Worm (Caenorhabditis elegans) whole organism, young adult: ENCODE data around the gene bec-1.

Source experiments
- B0336.3 ChIP-seq: fragments of 200-800 bp; sonication (Bioruptor generic); IDR thresholded peaks from 2 replicates; pipeline ENCODE4 v1.3.6; 2022; ENCODE audit warnings: missing genetic modification characterization, missing compliant biosample characterization
- F22D6.2 ChIP-seq: sonication (generic microtip); optimal IDR thresholded peaks from 2 replicates; lab custom pipeline; 2016; ENCODE audit warnings: mild to moderate bottlenecking, missing genetic modification characterization, missing compliant biosample characterization
- F23B12.7 ChIP-seq: sonication (generic microtip); optimal IDR thresholded peaks from 2 replicates; lab custom pipeline; 2017; ENCODE audit warnings: missing genetic modification characterization, mild to moderate bottlenecking, missing compliant biosample characterization, antibody characterized with exemption, moderate library complexity; ENCODE audit not compliant: insufficient read depth
- F33H1.4 ChIP-seq: fragments of 200-800 bp; sonication (Bioruptor generic); IDR thresholded peaks from 2 replicates; pipeline ENCODE4 v1.3.6; 2022; ENCODE audit warnings: missing genetic modification reagents, missing genetic modification characterization, missing compliant biosample characterization
- F39B2.1 ChIP-seq: fragments of 200-800 bp; sonication (Bioruptor generic); IDR thresholded peaks from 2 replicates; pipeline ENCODE4 v1.3.6; 2022; ENCODE audit warnings: missing genetic modification reagents, missing genetic modification characterization, missing compliant biosample characterization
- F55B11.4 ChIP-seq: sonication (generic microtip); optimal IDR thresholded peaks from 2 replicates; lab custom pipeline; 2016; ENCODE audit warnings: missing compliant biosample characterization, missing genetic modification characterization, borderline replicate concordance; ENCODE audit not compliant: insufficient read depth
- F57C9.4 ChIP-seq: sonication (generic microtip); optimal IDR thresholded peaks from 2 replicates; lab custom pipeline; 2017; ENCODE audit warnings: mild to moderate bottlenecking, missing genetic modification characterization, missing compliant biosample characterization
- K11D2.4 ChIP-seq: fragments of 200-800 bp; sonication (Bioruptor generic); IDR thresholded peaks from 2 replicates; pipeline ENCODE4 v1.3.6; 2022; ENCODE audit warnings: missing genetic modification reagents, missing genetic modification characterization, missing compliant biosample characterization
- T26A5.8 ChIP-seq: sonication (generic microtip); optimal IDR thresholded peaks from 2 replicates; lab custom pipeline; 2016; ENCODE audit warnings: missing genetic modification characterization, missing compliant biosample characterization
- Y53F4B.3 ChIP-seq: fragments of 200-800 bp; sonication (Bioruptor generic); IDR thresholded peaks from 2 replicates; pipeline ENCODE4 v1.3.6; 2022; ENCODE audit warnings: missing genetic modification reagents, missing genetic modification characterization, missing compliant biosample characterization
- Y67H2A.10 ChIP-seq: fragments of 200-800 bp; sonication (Bioruptor generic); conservative IDR thresholded peaks from 2 replicates; pipeline ENCODE4 v1.3.6; 2022; ENCODE audit warnings: missing genetic modification reagents, missing genetic modification characterization, missing compliant biosample characterization
- Y79H2A.3 ChIP-seq: fragments of 200-800 bp; sonication (Bioruptor generic); conservative IDR thresholded peaks from 2 replicates; pipeline ENCODE4 v1.3.6; 2022; ENCODE audit warnings: missing genetic modification reagents, missing genetic modification characterization, missing compliant biosample characterization
- atf-7 ChIP-seq: sonication (generic microtip); optimal IDR thresholded peaks from 2 replicates; lab custom pipeline; 2017; ENCODE audit warnings: mild to moderate bottlenecking, missing genetic modification characterization, missing compliant biosample characterization
- bed-2 ChIP-seq: fragments of 200-800 bp; sonication (Bioruptor generic); IDR thresholded peaks from 2 replicates; pipeline ENCODE4 v1.3.6; 2022; ENCODE audit warnings: missing genetic modification reagents, missing genetic modification characterization, missing compliant biosample characterization
- ceh-100 ChIP-seq: fragments of 200-800 bp; sonication (Bioruptor generic); IDR thresholded peaks from 2 replicates; pipeline ENCODE4 v1.3.6; 2022; ENCODE audit warnings: missing genetic modification reagents, missing genetic modification characterization, missing compliant biosample characterization
- ceh-40 ChIP-seq: fragments of 200-800 bp; sonication (Bioruptor generic); IDR thresholded peaks from 2 replicates; pipeline ENCODE4 v1.3.6; 2022; ENCODE audit warnings: missing genetic modification characterization, missing compliant biosample characterization
- ceh-79 ChIP-seq: sonication (generic microtip); optimal IDR thresholded peaks from 2 replicates; lab custom pipeline; 2017; ENCODE audit warnings: mild to moderate bottlenecking, missing genetic modification characterization, missing compliant biosample characterization
- chd-7 ChIP-seq: sonication (generic microtip); optimal IDR thresholded peaks from 2 replicates; lab custom pipeline; 2016; ENCODE audit warnings: mild to moderate bottlenecking, missing genetic modification characterization, moderate library complexity, missing compliant biosample characterization
- die-1 ChIP-seq: sonication (generic microtip); optimal IDR thresholded peaks from 2 replicates; lab custom pipeline; 2016; ENCODE audit warnings: missing genotype, mild to moderate bottlenecking, missing genetic modification characterization, missing compliant biosample characterization
- dpl-1 ChIP-seq: fragments of 150-350 bp; optimal IDR thresholded peaks from 2 replicates; lab custom pipeline; 2014; ENCODE audit warnings: missing biosample characterization, missing genetic modification reagents, missing genetic modification characterization
- efl-1 ChIP-seq: fragments of 150-350 bp; optimal IDR thresholded peaks from 2 replicates; lab custom pipeline; 2014; ENCODE audit warnings: missing biosample characterization, missing genetic modification reagents, missing genetic modification characterization
- egl-44 ChIP-seq: fragments of 200-800 bp; sonication (Bioruptor generic); IDR thresholded peaks from 2 replicates; pipeline ENCODE4 v1.3.6; 2022; ENCODE audit warnings: missing genetic modification reagents, missing genetic modification characterization, missing compliant biosample characterization
- ekl-4 ChIP-seq: fragments of 200-800 bp; sonication (Bioruptor generic); IDR thresholded peaks from 2 replicates; pipeline ENCODE4 v1.3.6; 2022; ENCODE audit warnings: missing genetic modification reagents, missing genetic modification characterization, missing compliant biosample characterization
- ets-4 ChIP-seq: fragments of 200-800 bp; sonication (Bioruptor generic); optimal IDR thresholded peaks from 2 replicates; lab custom pipeline; 2018; ENCODE audit warnings: mild to moderate bottlenecking, missing genetic modification characterization, missing compliant biosample characterization
- fkh-3 ChIP-seq: sonication (generic microtip); optimal IDR thresholded peaks from 2 replicates; lab custom pipeline; 2016; ENCODE audit warnings: mild to moderate bottlenecking, missing genetic modification characterization, missing compliant biosample characterization
- him-1 ChIP-seq: sonication (generic microtip); optimal IDR thresholded peaks from 2 replicates; lab custom pipeline; 2016; ENCODE audit warnings: missing genotype, missing genetic modification reagents, missing genetic modification characterization, missing compliant biosample characterization
- hlh-12 ChIP-seq: sonication (generic microtip); optimal IDR thresholded peaks from 2 replicates; lab custom pipeline; 2016; ENCODE audit warnings: missing genetic modification characterization, missing compliant biosample characterization
- hmg-1.2 ChIP-seq: fragments of 200-800 bp; sonication (Bioruptor generic); IDR thresholded peaks from 2 replicates; pipeline ENCODE4 v1.3.6; 2022; ENCODE audit warnings: missing genetic modification reagents, missing genetic modification characterization, missing compliant biosample characterization
- hmg-20 ChIP-seq: fragments of 200-800 bp; sonication (Bioruptor generic); IDR thresholded peaks from 2 replicates; pipeline ENCODE4 v1.3.6; 2022; ENCODE audit warnings: missing genetic modification reagents, missing genetic modification characterization, missing compliant biosample characterization
- lin-40 ChIP-seq: sonication (generic microtip); optimal IDR thresholded peaks from 2 replicates; lab custom pipeline; 2016; ENCODE audit warnings: missing genetic modification characterization, mild to moderate bottlenecking, missing compliant biosample characterization, missing genotype, missing genetic modification reagents
- lsy-27 ChIP-seq: sonication (generic microtip); optimal IDR thresholded peaks from 2 replicates; lab custom pipeline; 2017; ENCODE audit warnings: missing genetic modification characterization, mild to moderate bottlenecking, missing compliant biosample characterization, antibody characterized with exemption, missing genotype, borderline replicate concordance; ENCODE audit not compliant: insufficient read depth
- madf-8 ChIP-seq: fragments of 200-800 bp; sonication (Bioruptor generic); conservative IDR thresholded peaks from 2 replicates; pipeline ENCODE4 v1.3.6; 2022; ENCODE audit warnings: missing genetic modification reagents, missing genetic modification characterization, missing compliant biosample characterization
- mcd-1 ChIP-seq: fragments of 200-800 bp; sonication (Bioruptor generic); IDR thresholded peaks from 2 replicates; pipeline ENCODE4 v1.3.6; 2022; ENCODE audit warnings: missing genetic modification reagents, missing genetic modification characterization, missing compliant biosample characterization
- mel-28 ChIP-seq: sonication (generic microtip); optimal IDR thresholded peaks from 2 replicates; lab custom pipeline; 2016; ENCODE audit warnings: borderline replicate concordance, mild to moderate bottlenecking, missing genetic modification characterization, missing compliant biosample characterization
- nfyb-1 ChIP-seq: fragments of 200-800 bp; sonication (Bioruptor generic); IDR thresholded peaks from 2 replicates; pipeline ENCODE4 v1.3.6; 2022; ENCODE audit warnings: missing genetic modification reagents, missing genetic modification characterization, missing compliant biosample characterization
- sdz-38 ChIP-seq: sonication (generic microtip); optimal IDR thresholded peaks from 2 replicates; lab custom pipeline; 2016; ENCODE audit warnings: missing genotype, missing genetic modification characterization, missing compliant biosample characterization
- sea-2 ChIP-seq: fragments of 200-800 bp; sonication (Bioruptor generic); IDR thresholded peaks from 2 replicates; pipeline ENCODE4 v1.3.6; 2022; ENCODE audit warnings: missing genetic modification characterization, missing compliant biosample characterization
- snpc-1.1 ChIP-seq: sonication (generic microtip); optimal IDR thresholded peaks from 2 replicates; lab custom pipeline; 2017; ENCODE audit warnings: missing genetic modification characterization, mild to moderate bottlenecking, missing compliant biosample characterization, antibody characterized with exemption, moderate library complexity, missing genotype, missing genetic modification reagents; ENCODE audit not compliant: insufficient read depth
- snpc-1.3 ChIP-seq: sonication (generic microtip); optimal IDR thresholded peaks from 2 replicates; lab custom pipeline; 2017; ENCODE audit warnings: missing genetic modification characterization, mild to moderate bottlenecking, missing compliant biosample characterization, antibody characterized with exemption, moderate library complexity, missing genotype, missing genetic modification reagents; ENCODE audit not compliant: insufficient read depth
- snpc-4 ChIP-seq, 5 experiments: fragments of 150-350 bp in 1 of 5; sonication (generic microtip) in 4 of 5; optimal IDR thresholded peaks; 2 replicates each; lab custom pipeline; 2014 to 2018; ENCODE audit warnings: missing genetic modification characterization in 5 of 5, missing biosample characterization in 3 of 5, antibody characterized with exemption in 2 of 5, mild to moderate bottlenecking in 2 of 5, missing compliant biosample characterization in 2 of 5, missing genotype in 2 of 5, moderate library complexity in 2 of 5, missing genetic modification reagents in 1 of 5
- somi-1 ChIP-seq: fragments of 200-800 bp; sonication (Bioruptor generic); optimal IDR thresholded peaks from 2 replicates; lab custom pipeline; 2018; ENCODE audit warnings: mild to moderate bottlenecking, missing genetic modification characterization, missing compliant biosample characterization
- tbx-9 ChIP-seq: sonication (generic microtip); optimal IDR thresholded peaks from 2 replicates; lab custom pipeline; 2016; ENCODE audit warnings: borderline replicate concordance, missing genetic modification characterization, inconsistent platforms, missing compliant biosample characterization
- tlf-1 ChIP-seq: fragments of 200-800 bp; sonication (Bioruptor generic); optimal IDR thresholded peaks from 2 replicates; lab custom pipeline; 2018; ENCODE audit warnings: mild to moderate bottlenecking, missing genetic modification characterization, missing compliant biosample characterization
- xnd-1 ChIP-seq: sonication (generic microtip); optimal IDR thresholded peaks from 2 replicates; lab custom pipeline; 2016; ENCODE audit warnings: missing genotype, missing genetic modification reagents, missing genetic modification characterization, missing compliant biosample characterization
- zfh-2 ChIP-seq: fragments of 200-800 bp; sonication (Bioruptor generic); conservative IDR thresholded peaks from 2 replicates; pipeline ENCODE4 v1.3.6; 2022; ENCODE audit warnings: missing genetic modification reagents, missing genetic modification characterization, missing compliant biosample characterization
- zim-3 ChIP-seq: sonication (generic microtip); optimal IDR thresholded peaks from 2 replicates; lab custom pipeline; 2017; ENCODE audit warnings: mild to moderate bottlenecking, missing genetic modification characterization, moderate library complexity, missing compliant biosample characterization
- ztf-18 ChIP-seq: sonication (generic microtip); optimal IDR thresholded peaks from 2 replicates; lab custom pipeline; 2016; ENCODE audit warnings: missing genotype, mild to moderate bottlenecking, missing genetic modification characterization, missing compliant biosample characterization
- ztf-3 ChIP-seq: fragments of 200-800 bp; sonication (Bioruptor generic); optimal IDR thresholded peaks from 2 replicates; lab custom pipeline; 2018; ENCODE audit warnings: mild to moderate bottlenecking, missing genetic modification characterization, missing compliant biosample characterization

Gene bec-1

ce11 chrIV:5657126-5657666 is 7.0 kb downstream of the bec-1 start (continued):
- no peak for TF ChIP-seq ztf-18 (tag; lab: Kevin White, UChicago)
- peak; percentile 56; the same call in 1 of the 2 replicates for TF ChIP-seq ekl-4 (GFP tag; lab: Robert Waterston, UW)
- TF ChIP-seq somi-1 = peak; percentile 56
- TF ChIP-seq Y67H2A.10 (GFP tag; lab: Robert Waterston, UW) = no peak
- peak; percentile 80; the same call in 1 of the 2 replicates for TF ChIP-seq zfh-2 (GFP tag; lab: Robert Waterston, UW)
- no peak for TF ChIP-seq bed-2 (GFP tag; lab: Robert Waterston, UW)
- TF ChIP-seq ztf-3 (GFP tag; lab: Kevin White, UChicago) = no peak
- no peak for TF ChIP-seq hlh-12
- TF ChIP-seq die-1 = peak; percentile 59
- TF ChIP-seq ceh-100 (GFP tag; lab: Robert Waterston, UW) = no peak
- no peak for TF ChIP-seq tbx-9 (tag; lab: Kevin White, UChicago)
- no peak for TF ChIP-seq zim-3 (tag; lab: Kevin White, UChicago)
- TF ChIP-seq xnd-1 = peak; percentile 57
- no peak for TF ChIP-seq sea-2 (GFP tag; lab: Robert Waterston, UW)
- no peak for TF ChIP-seq Y53F4B.3 (GFP tag; lab: Robert Waterston, UW)
- no peak for TF ChIP-seq mel-28 (tag; lab: Kevin White, UChicago)
- 0 out of 2 replicates have a peak, but pooled peaks have one; percentile 5 for TF ChIP-seq mcd-1
- no peak for TF ChIP-seq hmg-20
- peak; percentile 77 for TF ChIP-seq lin-40
- no peak for TF ChIP-seq snpc-4 (GFP tag; optimal IDR thresholded peaks at IDR 0.05; lab: Kevin White, UChicago)
- TF ChIP-seq snpc-4 (tag; optimal IDR thresholded peaks at IDR 0.05; lab: Kevin White, UChicago) = peak; percentile 25 to 68 (median 48)
- TF ChIP-seq madf-8 = peak; percentile 64
- no peak for TF ChIP-seq snpc-1.1 (tag; lab: Kevin White, UChicago)
- TF ChIP-seq dpl-1 = peak; percentile 18
- no peak for TF ChIP-seq F57C9.4 (tag; lab: Kevin White, UChicago)
- TF ChIP-seq F22D6.2 (tag; lab: Kevin White, UChicago) = no peak
- TF ChIP-seq ceh-40 = no peak
- TF ChIP-seq ets-4 (GFP tag; lab: Kevin White, UChicago) = no peak
- TF ChIP-seq efl-1 = peak; percentile 78
- no peak for TF ChIP-seq fkh-3 (tag; lab: Kevin White, UChicago)
- TF ChIP-seq K11D2.4 = no peak
- peak; percentile 35 for TF ChIP-seq chd-7
- TF ChIP-seq nfyb-1 (GFP tag; lab: Robert Waterston, UW) = peak; percentile 58; the same call in 1 of the 2 replicates
- TF ChIP-seq F55B11.4 (tag; lab: Kevin White, UChicago) = no peak
- TF ChIP-seq B0336.3 = peak; percentile 68
- no peak for TF ChIP-seq egl-44
- no peak for TF ChIP-seq Y79H2A.3 (GFP tag; lab: Robert Waterston, UW)
- peak; percentile 90 for TF ChIP-seq hmg-1.2

ce11 chrIV:5655966-5656389 is 8.2 kb downstream of the bec-1 start:
- TF ChIP-seq somi-1 = peak; percentile 43
- TF ChIP-seq F39B2.1 (GFP tag; lab: Robert Waterston, UW) = no peak
- peak; percentile 88 for TF ChIP-seq atf-7
- no peak for TF ChIP-seq tbx-9 (tag; lab: Kevin White, UChicago)
- TF ChIP-seq sdz-38 (tag; lab: Kevin White, UChicago) = no peak
- no peak for TF ChIP-seq snpc-1.3 (tag; lab: Kevin White, UChicago)
- no peak for TF ChIP-seq F33H1.4 (GFP tag; lab: Robert Waterston, UW)
- no peak for TF ChIP-seq tlf-1 (GFP tag; lab: Kevin White, UChicago)
- no peak for TF ChIP-seq lsy-27
- TF ChIP-seq Y79H2A.3 (GFP tag; lab: Robert Waterston, UW) = no peak
- TF ChIP-seq mel-28 (tag; lab: Kevin White, UChicago) = no peak
- no peak for TF ChIP-seq F23B12.7
- no peak for TF ChIP-seq him-1 (tag; lab: Kevin White, UChicago)
- no peak for TF ChIP-seq ceh-79
- no peak for TF ChIP-seq T26A5.8 (tag; lab: Kevin White, UChicago)
